Worm (Caenorhabditis elegans) whole organism, L2 larva: ENCODE measurements around the gene chtb-1.

Experiments used
- F13H6.1 ChIP-seq: sonication (generic microtip); optimal IDR thresholded peaks from 2 replicates; lab custom pipeline; 2016; ENCODE audit warnings: missing genetic modification characterization, missing compliant biosample characterization
- Y55F3AM.14 ChIP-seq: fragments of 200-800 bp; sonication (Bioruptor generic); optimal IDR thresholded peaks from 2 replicates; lab custom pipeline; 2018; ENCODE audit warnings: mild to moderate bottlenecking, missing genetic modification characterization, missing compliant biosample characterization
- ZK546.5 ChIP-seq: sonication (generic microtip); optimal IDR thresholded peaks from 2 replicates; lab custom pipeline; 2017; ENCODE audit warnings: missing biosample characterization, missing genetic modification characterization
- aly-2 ChIP-seq: fragments of 150-350 bp; optimal IDR thresholded peaks from 2 replicates; lab custom pipeline; 2014; ENCODE audit warnings: missing biosample characterization, missing genetic modification characterization
- blmp-1 ChIP-seq: sonication (generic microtip); optimal IDR thresholded peaks from 2 replicates; lab custom pipeline; 2017; ENCODE audit warnings: missing genetic modification characterization, mild to moderate bottlenecking, missing compliant biosample characterization, antibody characterized with exemption, moderate library complexity; ENCODE audit not compliant: insufficient read depth
- ceh-82 ChIP-seq: fragments of 150-350 bp; optimal IDR thresholded peaks from 2 replicates; lab custom pipeline; 2014; ENCODE audit warnings: missing biosample characterization, missing genetic modification characterization
- crh-2 ChIP-seq: sonication (generic microtip); optimal IDR thresholded peaks from 2 replicates; lab custom pipeline; 2017; ENCODE audit warnings: missing biosample characterization, missing genetic modification characterization
- dmd-4 ChIP-seq: sonication (generic microtip); optimal IDR thresholded peaks from 2 replicates; lab custom pipeline; 2017; ENCODE audit warnings: missing biosample characterization, missing genetic modification characterization
- egl-27 ChIP-seq: sonication (generic microtip); optimal IDR thresholded peaks from 3 replicates; lab custom pipeline; 2017; ENCODE audit warnings: missing biosample characterization, missing genetic modification reagents, missing genetic modification characterization
- elt-1 ChIP-seq: fragments of 150-350 bp; optimal IDR thresholded peaks from 2 replicates; lab custom pipeline; 2014; ENCODE audit warnings: missing biosample characterization, missing genetic modification characterization
- elt-3 ChIP-seq: sonication (generic microtip); optimal IDR thresholded peaks from 2 replicates; lab custom pipeline; 2017; ENCODE audit warnings: missing biosample characterization, missing genetic modification characterization
- lin-11 ChIP-seq: fragments of 150-350 bp; sonication (generic microtip); optimal IDR thresholded peaks from 2 replicates; lab custom pipeline; 2014; ENCODE audit warnings: missing biosample characterization, missing genetic modification characterization, inconsistent platforms, mixed read lengths
- lin-13 ChIP-seq: fragments of 150-350 bp; optimal IDR thresholded peaks from 2 replicates; lab custom pipeline; 2014; ENCODE audit warnings: missing biosample characterization, missing genetic modification reagents, missing genetic modification characterization
- lin-39 ChIP-seq: fragments of 150-350 bp; optimal IDR thresholded peaks from 2 replicates; lab custom pipeline; 2014; ENCODE audit warnings: missing biosample characterization, missing genetic modification reagents, missing genetic modification characterization
- lsy-2 ChIP-seq, 2 experiments: fragments of 150-350 bp in 1 of 2; sonication (generic microtip) in 1 of 2; optimal IDR thresholded peaks; 2 replicates each; lab custom pipeline; 2014 to 2017; ENCODE audit warnings: missing biosample characterization in 2 of 2, missing genetic modification characterization in 2 of 2
- mbf-1 ChIP-seq: sonication (generic microtip); optimal IDR thresholded peaks from 2 replicates; lab custom pipeline; 2017; ENCODE audit warnings: missing biosample characterization, missing genetic modification characterization
- mdl-1 ChIP-seq, 2 experiments: fragments of 150-350 bp in 1 of 2; sonication (generic microtip) in 1 of 2; optimal IDR thresholded peaks; 2 replicates each; lab custom pipeline; 2017; ENCODE audit warnings: missing biosample characterization in 2 of 2, missing genetic modification characterization in 2 of 2
- nhr-11 ChIP-seq: fragments of 150-350 bp; optimal IDR thresholded peaks from 2 replicates; lab custom pipeline; 2014; ENCODE audit warnings: missing biosample characterization, missing genetic modification characterization
- nhr-12 ChIP-seq: fragments of 150-350 bp; optimal IDR thresholded peaks from 2 replicates; lab custom pipeline; 2014; ENCODE audit warnings: missing biosample characterization, missing genetic modification characterization
- nhr-129 ChIP-seq: fragments of 150-350 bp; optimal IDR thresholded peaks from 2 replicates; lab custom pipeline; 2014; ENCODE audit warnings: missing biosample characterization, missing genetic modification characterization
- nhr-21 ChIP-seq: fragments of 150-350 bp; optimal IDR thresholded peaks from 2 replicates; lab custom pipeline; 2014; ENCODE audit warnings: missing biosample characterization, missing genetic modification characterization
- nhr-23 ChIP-seq: fragments of 150-350 bp; optimal IDR thresholded peaks from 2 replicates; lab custom pipeline; 2014; ENCODE audit warnings: missing biosample characterization, missing genetic modification reagents, missing genetic modification characterization
- nhr-237 ChIP-seq: fragments of 150-350 bp; optimal IDR thresholded peaks from 2 replicates; lab custom pipeline; 2014; ENCODE audit warnings: missing biosample characterization, missing genetic modification characterization
- nhr-25 ChIP-seq: fragments of 150-350 bp; sonication (generic microtip); optimal IDR thresholded peaks from 3 replicates; lab custom pipeline; 2014; ENCODE audit warnings: missing biosample characterization, missing genetic modification characterization
- nhr-6 ChIP-seq: fragments of 150-350 bp; optimal IDR thresholded peaks from 2 replicates; lab custom pipeline; 2014; ENCODE audit warnings: missing biosample characterization, missing genetic modification characterization
- nhr-77 ChIP-seq: fragments of 150-350 bp; optimal IDR thresholded peaks from 2 replicates; lab custom pipeline; 2014; ENCODE audit warnings: missing biosample characterization, missing genetic modification characterization
- peb-1 ChIP-seq: fragments of 150-350 bp; optimal IDR thresholded peaks from 2 replicates; lab custom pipeline; 2014; ENCODE audit warnings: missing biosample characterization, missing genetic modification characterization
- sem-4 ChIP-seq: fragments of 150-350 bp; optimal IDR thresholded peaks from 2 replicates; lab custom pipeline; 2014; ENCODE audit warnings: missing biosample characterization, missing genetic modification reagents, missing genetic modification characterization
- skn-1 ChIP-seq: sonication (generic microtip); optimal IDR thresholded peaks from 2 replicates; lab custom pipeline; 2017; ENCODE audit warnings: missing biosample characterization, missing genetic modification characterization
- sma-3 ChIP-seq: sonication (generic microtip); optimal IDR thresholded peaks from 2 replicates; lab custom pipeline; 2016; ENCODE audit warnings: missing genetic modification reagents, missing genetic modification characterization, missing compliant biosample characterization
- sma-9 ChIP-seq, 2 experiments: fragments of 150-350 bp in 1 of 2; sonication (generic microtip) in 1 of 2; optimal IDR thresholded peaks; 2 replicates each; lab custom pipeline; 2014 to 2016; ENCODE audit warnings: missing genetic modification characterization in 2 of 2, mild to moderate bottlenecking in 1 of 2, missing biosample characterization in 1 of 2, missing compliant biosample characterization in 1 of 2, missing genetic modification reagents in 1 of 2, moderate library complexity in 1 of 2
- snpc-4 ChIP-seq: fragments of 150-350 bp; optimal IDR thresholded peaks from 2 replicates; lab custom pipeline; 2014; ENCODE audit warnings: missing biosample characterization, missing genetic modification characterization
- unc-39 ChIP-seq: fragments of 150-350 bp; optimal IDR thresholded peaks from 2 replicates; lab custom pipeline; 2014; ENCODE audit warnings: missing biosample characterization, missing genetic modification characterization
- unc-55 ChIP-seq: fragments of 150-350 bp; sonication (generic microtip); optimal IDR thresholded peaks from 3 replicates; lab custom pipeline; 2014; ENCODE audit warnings: missing biosample characterization, missing genetic modification reagents, missing genetic modification characterization
- unc-62 ChIP-seq: fragments of 150-350 bp; optimal IDR thresholded peaks from 2 replicates; lab custom pipeline; 2014; ENCODE audit warnings: missing biosample characterization, missing genetic modification reagents, missing genetic modification characterization
- zag-1 ChIP-seq: fragments of 150-350 bp; optimal IDR thresholded peaks from 2 replicates; lab custom pipeline; 2014; ENCODE audit warnings: missing biosample characterization, missing genetic modification characterization
- ztf-11 ChIP-seq: sonication (generic microtip); optimal IDR thresholded peaks from 2 replicates; lab custom pipeline; 2017; ENCODE audit warnings: missing biosample characterization, missing genetic modification characterization
- ztf-4 ChIP-seq: fragments of 150-350 bp; optimal IDR thresholded peaks from 2 replicates; lab custom pipeline; 2014; ENCODE audit warnings: missing biosample characterization, missing genetic modification characterization

The chtb-1 gene

DNA sequence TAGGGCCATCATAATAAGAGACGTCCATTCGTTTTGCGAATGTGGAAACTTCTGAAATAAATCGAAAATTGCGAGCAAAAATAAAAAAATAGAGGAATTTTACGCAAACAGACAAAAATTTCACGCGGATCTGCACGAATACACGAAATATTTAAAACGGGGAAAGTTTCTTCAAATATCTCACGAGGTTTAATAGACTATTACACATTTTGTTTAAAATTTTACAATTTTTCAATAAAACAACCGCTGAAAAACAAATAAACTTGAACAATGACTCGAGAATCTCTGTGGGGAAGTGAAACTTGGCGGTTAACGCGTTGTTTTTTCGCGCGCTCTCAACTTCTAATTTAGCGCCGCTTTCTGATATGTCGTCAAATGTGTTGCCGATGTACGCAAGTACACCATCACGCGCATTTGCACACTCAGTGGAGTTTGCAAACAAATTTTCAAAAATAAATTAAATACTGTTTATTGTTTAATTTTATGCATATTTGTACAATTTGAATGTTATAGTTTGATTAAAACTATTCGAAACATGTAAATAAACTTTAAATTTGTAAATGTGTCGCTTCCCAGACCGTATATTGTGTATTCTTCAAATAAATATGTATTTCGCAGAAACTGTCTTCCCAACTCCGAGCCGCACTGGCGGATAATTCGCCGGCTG, 38.0 kb upstream of the chtb-1 start, which contains the start of the genes gpr-2 and rgr-1 (continued):
- TF ChIP-seq nhr-11 (tag; lab: Kevin White, UChicago) (no peak), nhr-23 (tag; lab: Kevin White, UChicago) (no peak), sem-4 (no peak), lin-13 (peak; percentile 11), egl-27 (no peak), zag-1 (tag; lab: Kevin White, UChicago) (no peak)

ce11 chrIII:9390924-9391323, 35.7 kb upstream of the chtb-1 start:
- TF ChIP-seq ZK546.5 (tag; lab: Kevin White, UChicago) (no peak), crh-2 (tag; lab: Kevin White, UChicago) (peak; percentile 12), lsy-2 (tag; optimal IDR thresholded peaks at IDR 0.05; lab: Kevin White, UChicago) (peak in 1 of 2 experiments; percentile 58), nhr-6 (tag; lab: Kevin White, UChicago) (no peak), mdl-1 (tag; optimal IDR thresholded peaks at IDR 0.05; lab: Kevin White, UChicago) (peak; percentile 22 to 67), unc-55 (GFP tag; lab: Kevin White, UChicago) (peak; percentile 14), sma-3 (GFP tag; lab: Kevin White, UChicago) (no peak), elt-3 (tag; lab: Kevin White, UChicago) (no peak), F13H6.1 (no peak), mbf-1 (tag; lab: Kevin White, UChicago) (no peak), sma-9 (GFP tag; optimal IDR thresholded peaks at IDR 0.05; lab: Kevin White, UChicago) (peak; percentile 1), sma-9 (tag; optimal IDR thresholded peaks at IDR 0.05; lab: Kevin White, UChicago) (no peak), nhr-77 (tag; lab: Kevin White, UChicago) (no peak), lin-11 (tag; lab: Kevin White, UChicago) (no peak), dmd-4 (tag; lab: Kevin White, UChicago) (no peak), nhr-12 (tag; lab: Kevin White, UChicago) (no peak), elt-1 (no peak), skn-1 (tag; lab: Kevin White, UChicago) (no peak), aly-2 (no peak), ztf-11 (no peak), unc-62 (no peak), zag-1 (tag; lab: Kevin White, UChicago) (no peak), ztf-4 (tag; lab: Kevin White, UChicago) (no peak), unc-39 (tag; lab: Kevin White, UChicago) (no peak), lin-39 (tag; lab: Kevin White, UChicago) (no peak), nhr-25 (tag; lab: Kevin White, UChicago) (no peak), nhr-129 (peak; percentile 38), blmp-1 (tag; lab: Kevin White, UChicago) (no peak), Y55F3AM.14 (GFP tag; lab: Kevin White, UChicago) (no peak), nhr-21 (tag; lab: Kevin White, UChicago) (no peak), ceh-82 (tag; lab: Kevin White, UChicago) (no peak), peb-1 (tag; lab: Kevin White, UChicago) (no peak)

ce11 chrIII:9390007-9390406, 34.7 kb upstream of the chtb-1 start, which contains the start of gene slc-17.2:
TSS of gene slc-17.2 (minus strand) at chrIII:9390107.
- TF ChIP-seq zag-1 (tag; lab: Kevin White, UChicago) (no peak), sem-4 (no peak), nhr-237 (tag; lab: Kevin White, UChicago) (no peak), snpc-4 (tag; lab: Kevin White, UChicago) (no peak), lin-11 (tag; lab: Kevin White, UChicago) (peak; percentile 5), Y55F3AM.14 (GFP tag; lab: Kevin White, UChicago) (no peak)
- TF ChIP-seq, all 48 proteins: peak for 1
